Worm (Caenorhabditis elegans) whole organism, young adult: ENCODE measurements around the gene Y73B6BL.12.

Experiments
- C17E4.6 ChIP-seq: fragments of 200-800 bp; sonication (Bioruptor generic); IDR thresholded peaks from 2 replicates; pipeline ENCODE4 v1.3.6; 2022; ENCODE audit warnings: missing genetic modification reagents, missing genetic modification characterization, missing compliant biosample characterization
- F49E8.2 ChIP-seq: sonication (generic microtip); optimal IDR thresholded peaks from 3 replicates; lab custom pipeline; 2017; ENCODE audit warnings: missing genetic modification characterization, mild to moderate bottlenecking, missing compliant biosample characterization, antibody characterized with exemption, moderate library complexity; ENCODE audit not compliant: insufficient read depth
- F55B11.4 ChIP-seq: sonication (generic microtip); optimal IDR thresholded peaks from 2 replicates; lab custom pipeline; 2016; ENCODE audit warnings: missing compliant biosample characterization, missing genetic modification characterization, borderline replicate concordance; ENCODE audit not compliant: insufficient read depth
- attf-6 ChIP-seq: fragments of 200-800 bp; sonication (Bioruptor generic); IDR thresholded peaks from 2 replicates; pipeline ENCODE4 v1.3.6; 2022; ENCODE audit warnings: missing genetic modification reagents, missing genetic modification characterization, missing compliant biosample characterization
- lag-1 ChIP-seq: fragments of 200-800 bp; sonication (Bioruptor generic); IDR thresholded peaks from 2 replicates; pipeline ENCODE4 v1.3.6; 2022; ENCODE audit warnings: missing genetic modification reagents, missing genetic modification characterization, missing compliant biosample characterization
- lin-35 ChIP-seq, 3 experiments: fragments of 150-350 bp in 2 of 3; sonication (generic microtip) in 1 of 3; optimal IDR thresholded peaks; 2 replicates each; lab custom pipeline; 2014 to 2018; ENCODE audit warnings: missing biosample characterization in 3 of 3, missing genetic modification characterization in 3 of 3, missing genetic modification reagents in 3 of 3
- rec-8 ChIP-seq, 2 experiments: sonication (generic microtip); optimal IDR thresholded peaks; 2 replicates each; lab custom pipeline; 2016; ENCODE audit warnings: mild to moderate bottlenecking in 2 of 2, missing genetic modification characterization in 2 of 2, missing genetic modification reagents in 2 of 2, missing genotype in 2 of 2, missing biosample characterization in 1 of 2, missing compliant biosample characterization in 1 of 2, moderate library complexity in 1 of 2

- TF ChIP-seq C17E4.6 = no peak
- TF ChIP-seq F55B11.4 (tag; lab: Kevin White, UChicago) = no peak
- TF ChIP-seq attf-6 (GFP tag; lab: Robert Waterston, UW) = no peak
- no peak for TF ChIP-seq rec-8 (tag; optimal IDR thresholded peaks at IDR 0.05; lab: Kevin White, UChicago)
- no peak for TF ChIP-seq F49E8.2 (tag; lab: Kevin White, UChicago)
- TF ChIP-seq lin-35 (GFP tag; optimal IDR thresholded peaks at IDR 0.05; lab: Kevin White, UChicago) = no peak
- no peak for TF ChIP-seq lag-1 (GFP tag; lab: Robert Waterston, UW)
These were observed 12.1 kb upstream of the Y73B6BL.12 start, which contains the start of gene seu-1 for ce11 chrIV:6329339-6329738.
